Worm (Caenorhabditis elegans) whole organism, young adult: ENCODE measurements around the gene R13A1.3.

Experiments used
- B0019.2 ChIP-seq: fragments of 200-800 bp; sonication (Bioruptor generic); conservative IDR thresholded peaks from 2 replicates; pipeline ENCODE4 v1.3.6; 2022; ENCODE audit warnings: missing genetic modification reagents, missing genetic modification characterization, missing compliant biosample characterization
- B0261.1 ChIP-seq: sonication (generic microtip); optimal IDR thresholded peaks from 2 replicates; lab custom pipeline; 2016; ENCODE audit warnings: mild to moderate bottlenecking, missing genetic modification characterization, moderate library complexity, missing compliant biosample characterization
- D2030.7 ChIP-seq: fragments of 200-800 bp; sonication (Bioruptor generic); IDR thresholded peaks from 2 replicates; pipeline ENCODE4 v1.3.6; 2022; ENCODE audit warnings: missing genetic modification reagents, missing genetic modification characterization, missing compliant biosample characterization
- F10E7.11 ChIP-seq: sonication (generic microtip); optimal IDR thresholded peaks from 2 replicates; lab custom pipeline; 2017; ENCODE audit warnings: mild to moderate bottlenecking, missing genetic modification characterization, moderate library complexity, missing compliant biosample characterization
- F23B12.7 ChIP-seq: sonication (generic microtip); optimal IDR thresholded peaks from 2 replicates; lab custom pipeline; 2017; ENCODE audit warnings: missing genetic modification characterization, mild to moderate bottlenecking, missing compliant biosample characterization, antibody characterized with exemption, moderate library complexity; ENCODE audit not compliant: insufficient read depth
- F49E8.2 ChIP-seq: sonication (generic microtip); optimal IDR thresholded peaks from 3 replicates; lab custom pipeline; 2017; ENCODE audit warnings: missing genetic modification characterization, mild to moderate bottlenecking, missing compliant biosample characterization, antibody characterized with exemption, moderate library complexity; ENCODE audit not compliant: insufficient read depth
- F52B5.7 ChIP-seq: sonication (generic microtip); optimal IDR thresholded peaks from 2 replicates; lab custom pipeline; 2016; ENCODE audit warnings: mild to moderate bottlenecking, missing genetic modification characterization, missing compliant biosample characterization
- F57C9.4 ChIP-seq: sonication (generic microtip); optimal IDR thresholded peaks from 2 replicates; lab custom pipeline; 2017; ENCODE audit warnings: mild to moderate bottlenecking, missing genetic modification characterization, missing compliant biosample characterization
- Y67H2A.10 ChIP-seq: fragments of 200-800 bp; sonication (Bioruptor generic); conservative IDR thresholded peaks from 2 replicates; pipeline ENCODE4 v1.3.6; 2022; ENCODE audit warnings: missing genetic modification reagents, missing genetic modification characterization, missing compliant biosample characterization
- Y79H2A.3 ChIP-seq: fragments of 200-800 bp; sonication (Bioruptor generic); conservative IDR thresholded peaks from 2 replicates; pipeline ENCODE4 v1.3.6; 2022; ENCODE audit warnings: missing genetic modification reagents, missing genetic modification characterization, missing compliant biosample characterization
- ZK185.1 ChIP-seq: sonication (generic microtip); optimal IDR thresholded peaks from 2 replicates; lab custom pipeline; 2016; ENCODE audit warnings: mild to moderate bottlenecking, missing genetic modification characterization, missing compliant biosample characterization; ENCODE audit not compliant: poor library complexity, severe bottlenecking
- aptf-2 ChIP-seq: fragments of 200-800 bp; sonication (Bioruptor generic); conservative IDR thresholded peaks from 2 replicates; pipeline ENCODE4 v1.3.6; 2022; ENCODE audit warnings: missing genetic modification reagents, missing genetic modification characterization, missing compliant biosample characterization
- atf-7 ChIP-seq: sonication (generic microtip); optimal IDR thresholded peaks from 2 replicates; lab custom pipeline; 2017; ENCODE audit warnings: mild to moderate bottlenecking, missing genetic modification characterization, missing compliant biosample characterization
- attf-3 ChIP-seq: fragments of 200-800 bp; sonication (Bioruptor generic); conservative IDR thresholded peaks from 2 replicates; pipeline ENCODE4 v1.3.6; 2022; ENCODE audit warnings: missing genetic modification reagents, missing genetic modification characterization, missing compliant biosample characterization
- bed-1 ChIP-seq: fragments of 200-800 bp; sonication (Bioruptor generic); IDR thresholded peaks from 2 replicates; pipeline ENCODE4 v1.3.6; 2022; ENCODE audit warnings: missing genetic modification reagents, missing genetic modification characterization, missing compliant biosample characterization
- cebp-2 ChIP-seq: fragments of 200-800 bp; sonication (Bioruptor generic); IDR thresholded peaks from 2 replicates; pipeline ENCODE4 v1.3.6; 2022; ENCODE audit warnings: missing genetic modification characterization, missing compliant biosample characterization
- ceh-58 ChIP-seq: fragments of 200-800 bp; sonication (Bioruptor generic); IDR thresholded peaks from 2 replicates; pipeline ENCODE4 v1.3.6; 2022; ENCODE audit warnings: missing genetic modification characterization, missing compliant biosample characterization
- chd-7 ChIP-seq: sonication (generic microtip); optimal IDR thresholded peaks from 2 replicates; lab custom pipeline; 2016; ENCODE audit warnings: mild to moderate bottlenecking, missing genetic modification characterization, moderate library complexity, missing compliant biosample characterization
- dpff-1 ChIP-seq: sonication (generic microtip); optimal IDR thresholded peaks from 2 replicates; lab custom pipeline; 2017; ENCODE audit warnings: mild to moderate bottlenecking, missing genetic modification characterization, missing compliant biosample characterization
- egrh-3 ChIP-seq: fragments of 200-800 bp; sonication (Bioruptor generic); IDR thresholded peaks from 2 replicates; pipeline ENCODE4 v1.3.6; 2022; ENCODE audit warnings: missing genetic modification reagents, missing genetic modification characterization, missing compliant biosample characterization
- ekl-4 ChIP-seq: fragments of 200-800 bp; sonication (Bioruptor generic); IDR thresholded peaks from 2 replicates; pipeline ENCODE4 v1.3.6; 2022; ENCODE audit warnings: missing genetic modification reagents, missing genetic modification characterization, missing compliant biosample characterization
- gei-17 ChIP-seq: fragments of 200-800 bp; sonication (Bioruptor generic); optimal IDR thresholded peaks from 2 replicates; lab custom pipeline; 2018; ENCODE audit warnings: mild to moderate bottlenecking, missing genetic modification characterization, missing compliant biosample characterization
- hlh-26 ChIP-seq: fragments of 200-800 bp; sonication (Bioruptor generic); conservative IDR thresholded peaks from 2 replicates; pipeline ENCODE4 v1.3.6; 2022; ENCODE audit warnings: missing genetic modification reagents, missing genetic modification characterization, missing compliant biosample characterization
- hmg-20 ChIP-seq: fragments of 200-800 bp; sonication (Bioruptor generic); IDR thresholded peaks from 2 replicates; pipeline ENCODE4 v1.3.6; 2022; ENCODE audit warnings: missing genetic modification reagents, missing genetic modification characterization, missing compliant biosample characterization
- let-526 ChIP-seq: fragments of 200-800 bp; sonication (Bioruptor generic); IDR thresholded peaks from 2 replicates; pipeline ENCODE4 v1.3.6; 2022; ENCODE audit warnings: missing genetic modification reagents, missing genetic modification characterization, missing compliant biosample characterization
- let-607 ChIP-seq, 2 experiments: fragments of 200-800 bp in 1 of 2; sonication (Bioruptor generic) in 1 of 2; sonication (generic microtip) in 1 of 2; optimal IDR thresholded peaks; 2 replicates each; lab custom pipeline; 2016 to 2018; ENCODE audit warnings: mild to moderate bottlenecking in 2 of 2, missing compliant biosample characterization in 2 of 2, missing genetic modification characterization in 2 of 2, moderate library complexity in 2 of 2, missing genotype in 1 of 2
- lin-40 ChIP-seq: sonication (generic microtip); optimal IDR thresholded peaks from 2 replicates; lab custom pipeline; 2016; ENCODE audit warnings: missing genetic modification characterization, mild to moderate bottlenecking, missing compliant biosample characterization, missing genotype, missing genetic modification reagents
- madf-8 ChIP-seq: fragments of 200-800 bp; sonication (Bioruptor generic); conservative IDR thresholded peaks from 2 replicates; pipeline ENCODE4 v1.3.6; 2022; ENCODE audit warnings: missing genetic modification reagents, missing genetic modification characterization, missing compliant biosample characterization
- mxl-1 ChIP-seq: sonication (generic microtip); optimal IDR thresholded peaks from 2 replicates; lab custom pipeline; 2016; ENCODE audit warnings: missing genetic modification characterization, missing compliant biosample characterization
- nfya-1 ChIP-seq: sonication (generic microtip); optimal IDR thresholded peaks from 2 replicates; lab custom pipeline; 2017; ENCODE audit warnings: antibody characterized with exemption, missing compliant biosample characterization, missing genetic modification characterization, borderline replicate concordance; ENCODE audit not compliant: insufficient read depth
- nfya-2 ChIP-seq: fragments of 200-800 bp; sonication (Bioruptor generic); IDR thresholded peaks from 2 replicates; pipeline ENCODE4 v1.3.6; 2022; ENCODE audit warnings: missing genetic modification reagents, missing genetic modification characterization, missing compliant biosample characterization
- nhr-120 ChIP-seq: fragments of 200-800 bp; sonication (Bioruptor generic); IDR thresholded peaks from 2 replicates; pipeline ENCODE4 v1.3.6; 2022; ENCODE audit warnings: missing genetic modification characterization, missing compliant biosample characterization
- nhr-179 ChIP-seq: sonication (generic microtip); optimal IDR thresholded peaks from 2 replicates; lab custom pipeline; 2016; ENCODE audit warnings: mild to moderate bottlenecking, missing genetic modification characterization, missing compliant biosample characterization
- nhr-27 ChIP-seq: fragments of 200-800 bp; sonication (Bioruptor generic); optimal IDR thresholded peaks from 2 replicates; lab custom pipeline; 2018; ENCODE audit warnings: mild to moderate bottlenecking, missing genetic modification characterization, moderate library complexity, missing compliant biosample characterization
- nhr-80 ChIP-seq: sonication (generic microtip); optimal IDR thresholded peaks from 2 replicates; lab custom pipeline; 2016; ENCODE audit warnings: missing genetic modification characterization, missing compliant biosample characterization
- rec-8 ChIP-seq, 2 experiments: sonication (generic microtip); optimal IDR thresholded peaks; 2 replicates each; lab custom pipeline; 2016; ENCODE audit warnings: mild to moderate bottlenecking in 2 of 2, missing genetic modification characterization in 2 of 2, missing genetic modification reagents in 2 of 2, missing genotype in 2 of 2, missing biosample characterization in 1 of 2, missing compliant biosample characterization in 1 of 2, moderate library complexity in 1 of 2
- sea-2 ChIP-seq: fragments of 200-800 bp; sonication (Bioruptor generic); IDR thresholded peaks from 2 replicates; pipeline ENCODE4 v1.3.6; 2022; ENCODE audit warnings: missing genetic modification characterization, missing compliant biosample characterization
- snpc-1.1 ChIP-seq: sonication (generic microtip); optimal IDR thresholded peaks from 2 replicates; lab custom pipeline; 2017; ENCODE audit warnings: missing genetic modification characterization, mild to moderate bottlenecking, missing compliant biosample characterization, antibody characterized with exemption, moderate library complexity, missing genotype, missing genetic modification reagents; ENCODE audit not compliant: insufficient read depth
- sptf-2 ChIP-seq: fragments of 200-800 bp; sonication (Bioruptor generic); optimal IDR thresholded peaks from 2 replicates; lab custom pipeline; 2018; ENCODE audit warnings: mild to moderate bottlenecking, missing genetic modification characterization, missing compliant biosample characterization
- tbp1 ChIP-seq: fragments of 200-800 bp; sonication (Bioruptor generic); optimal IDR thresholded peaks from 2 replicates; lab custom pipeline; 2018; ENCODE audit warnings: mild to moderate bottlenecking, missing genetic modification characterization, missing compliant biosample characterization
- zfh-2 ChIP-seq: fragments of 200-800 bp; sonication (Bioruptor generic); conservative IDR thresholded peaks from 2 replicates; pipeline ENCODE4 v1.3.6; 2022; ENCODE audit warnings: missing genetic modification reagents, missing genetic modification characterization, missing compliant biosample characterization
- ztf-26 ChIP-seq: sonication (generic microtip); optimal IDR thresholded peaks from 2 replicates; lab custom pipeline; 2017; ENCODE audit warnings: missing genetic modification characterization, missing compliant biosample characterization
- ztf-3 ChIP-seq: fragments of 200-800 bp; sonication (Bioruptor generic); optimal IDR thresholded peaks from 2 replicates; lab custom pipeline; 2018; ENCODE audit warnings: mild to moderate bottlenecking, missing genetic modification characterization, missing compliant biosample characterization

Gene R13A1.3

DNA sequence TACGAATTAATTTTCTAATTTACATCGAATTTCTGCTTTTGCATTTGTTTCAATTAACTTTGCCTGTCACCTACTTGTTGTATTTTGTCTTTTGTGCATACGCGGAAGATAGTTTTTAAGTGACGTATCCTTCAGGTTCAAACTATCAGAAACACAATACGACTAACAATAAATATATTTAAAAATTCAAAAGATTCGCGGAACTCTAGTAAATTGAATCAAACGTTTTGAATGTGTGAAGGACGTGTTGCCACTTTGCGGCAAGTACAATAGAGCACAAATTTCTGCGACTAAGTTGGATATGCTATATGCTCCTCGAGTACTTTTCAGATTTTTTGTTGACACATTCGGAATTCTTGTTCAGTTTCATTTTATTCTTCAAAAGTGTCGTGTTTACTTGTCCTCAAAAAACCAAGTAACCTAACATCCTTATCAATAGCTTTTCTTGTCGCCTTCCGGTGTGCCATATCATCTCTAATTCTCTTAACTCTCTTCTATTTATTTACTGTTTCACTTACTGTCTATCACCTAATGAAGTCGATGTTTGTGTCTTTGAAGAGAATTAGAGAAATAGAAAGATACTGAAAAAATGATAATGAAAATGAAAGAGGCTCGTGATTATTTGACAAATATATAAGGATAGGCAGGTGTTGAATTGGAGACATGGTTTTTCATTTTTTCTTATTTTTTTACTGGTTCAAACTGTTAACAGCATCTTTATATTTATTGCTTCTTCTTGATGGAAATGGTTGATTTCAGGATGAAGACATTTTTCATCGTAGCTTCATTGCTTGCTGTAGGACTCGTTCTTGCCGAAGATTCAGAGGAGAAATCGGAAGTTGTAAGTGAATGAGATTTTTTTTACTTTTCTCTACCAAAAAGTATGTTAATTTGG is 15.0 kb upstream of the R13A1.3 start, which contains the start of gene srlf-7 (continued):
- TF ChIP-seq nhr-27 (tag; lab: Kevin White, UChicago): no peak
- TF ChIP-seq, all 124 proteins: peak for 18

- TF ChIP-seq nhr-27 (tag; lab: Kevin White, UChicago): no peak
- TF ChIP-seq sea-2: no peak
- peak; percentile 57 for TF ChIP-seq atf-7 (tag; lab: Kevin White, UChicago)
- TF ChIP-seq lin-40: no peak
- TF ChIP-seq nfya-2 (GFP tag; lab: Robert Waterston, UW): no peak
- TF ChIP-seq egrh-3: no peak
- TF ChIP-seq F23B12.7: no peak
- no peak for TF ChIP-seq B0019.2 (GFP tag; lab: Robert Waterston, UW)
- no peak for TF ChIP-seq F49E8.2
- no peak for TF ChIP-seq ceh-58 (GFP tag; lab: Robert Waterston, UW)
- TF ChIP-seq ZK185.1: peak; percentile 1
- TF ChIP-seq ztf-26 (tag; lab: Kevin White, UChicago): peak; percentile 34
- TF ChIP-seq chd-7: no peak
- TF ChIP-seq nhr-80 (tag; lab: Kevin White, UChicago): peak; percentile 76
Measured at ce11 chrIV:7190409-7190808, 13.4 kb upstream of the R13A1.3 start.

ce11 chrIV:7191745-7192144 is 12.1 kb upstream of the R13A1.3 start, which contains the start of gene R13A1.5:
Gene R13A1.5 (minus strand): TSS chrIV:7191845.
- no peak for TF ChIP-seq Y79H2A.3
- TF ChIP-seq dpff-1: no peak
- no peak for TF ChIP-seq gei-17 (GFP tag; lab: Kevin White, UChicago)
- TF ChIP-seq ekl-4 (GFP tag; lab: Robert Waterston, UW): no peak
- no peak for TF ChIP-seq aptf-2 (GFP tag; lab: Robert Waterston, UW)
- no peak for TF ChIP-seq snpc-1.1
- TF ChIP-seq hmg-20 (GFP tag; lab: Robert Waterston, UW): no peak
- no peak for TF ChIP-seq F10E7.11 (tag; lab: Kevin White, UChicago)
- no peak for TF ChIP-seq Y67H2A.10 (GFP tag; lab: Robert Waterston, UW)
- no peak for TF ChIP-seq nfya-2 (GFP tag; lab: Robert Waterston, UW)
- TF ChIP-seq D2030.7 (GFP tag; lab: Robert Waterston, UW): no peak
- TF ChIP-seq nhr-120 (GFP tag; lab: Robert Waterston, UW): no peak
- TF ChIP-seq madf-8 (GFP tag; lab: Robert Waterston, UW): no peak
- no peak for TF ChIP-seq F49E8.2

DNA sequence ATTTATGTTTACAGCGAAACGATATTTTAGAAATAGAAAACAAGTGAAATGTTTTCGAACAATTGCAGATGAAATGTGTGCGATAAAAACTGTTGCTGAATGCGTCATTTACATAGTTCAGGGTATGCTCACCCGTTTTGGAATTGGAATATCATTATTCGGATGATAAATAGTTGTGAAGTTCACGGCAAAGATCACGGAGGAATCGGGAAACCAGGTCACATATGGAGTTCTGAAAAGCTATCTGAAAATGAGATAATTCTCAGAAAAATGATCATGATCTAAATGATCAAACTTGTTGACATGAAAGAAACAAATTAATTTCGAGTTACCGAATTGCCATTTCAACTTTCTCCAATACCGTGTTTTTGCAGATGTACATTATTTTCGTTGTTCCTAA is 8.1 kb upstream of the R13A1.3 start, which contains the start of gene best-16:
TSS of gene best-16 (minus strand) at position 101 of the 400 bp plus-strand sequence.
- TF ChIP-seq attf-3 (GFP tag; lab: Robert Waterston, UW) (no peak), F57C9.4 (tag; lab: Kevin White, UChicago) (no peak), mxl-1 (tag; lab: Kevin White, UChicago) (no peak), rec-8 (tag; optimal IDR thresholded peaks at IDR 0.05; lab: Kevin White, UChicago) (no peak), F52B5.7 (tag; lab: Kevin White, UChicago) (no peak), bed-1 (no peak), Y79H2A.3 (no peak), cebp-2 (no peak), zfh-2 (no peak), ztf-3 (GFP tag; lab: Kevin White, UChicago) (no peak), sptf-2 (GFP tag; lab: Kevin White, UChicago) (no peak), tbp1 (GFP tag; lab: Kevin White, UChicago) (no peak), nfya-1 (tag; lab: Kevin White, UChicago) (no peak), dpff-1 (no peak), hlh-26 (GFP tag; lab: Robert Waterston, UW) (no peak), B0261.1 (tag; lab: Kevin White, UChicago) (no peak), let-526 (GFP tag; lab: Robert Waterston, UW) (no peak), nhr-179 (tag; lab: Kevin White, UChicago) (no peak), let-607 (tag; optimal IDR thresholded peaks at IDR 0.05; lab: Kevin White, UChicago) (no peak)
